Fruit fly (Drosophila melanogaster) whole organism, embryonic: Measurements from ENCODE around the gene CG42471.

Source experiments
- CG17359 ChIP-seq: fragments of 200-800 bp; sonication (Bioruptor generic); optimal IDR thresholded peaks from 3 replicates; lab custom pipeline; 2018; ENCODE audit warnings: missing biosample characterization, mild to moderate bottlenecking, missing genetic modification characterization, moderate library complexity
- CG4424 ChIP-seq: fragments of 200-800 bp; sonication (Bioruptor generic); optimal IDR thresholded peaks from 3 replicates; lab custom pipeline; 2016; ENCODE audit warnings: missing biosample characterization, missing genetic modification characterization
- CG7786 ChIP-seq: fragments of 200-800 bp; sonication (Bioruptor generic); optimal IDR thresholded peaks from 2 replicates; lab custom pipeline; 2016; ENCODE audit warnings: missing biosample characterization, missing genetic modification characterization
- Fer1 ChIP-seq: fragments of 200-800 bp; sonication (Bioruptor generic); optimal IDR thresholded peaks from 2 replicates; lab custom pipeline; 2017; ENCODE audit warnings: missing biosample characterization, mild to moderate bottlenecking, missing genetic modification characterization
- Hr3 ChIP-seq: fragments of 200-800 bp; sonication (Bioruptor generic); optimal IDR thresholded peaks from 3 replicates; lab custom pipeline; 2016; ENCODE audit warnings: missing biosample characterization, missing genetic modification characterization
- Hr51 ChIP-seq, 2 experiments: fragments of 200-800 bp; sonication (Bioruptor generic); optimal IDR thresholded peaks; 2 replicates in 1 of 2; 3 replicates in 1 of 2; lab custom pipeline; 2016 to 2018; ENCODE audit warnings: missing biosample characterization in 2 of 2, missing genetic modification characterization in 2 of 2, mild to moderate bottlenecking in 1 of 2, moderate library complexity in 1 of 2
- Mrtf ChIP-seq: fragments of 200-800 bp; sonication (Bioruptor generic); IDR thresholded peaks from 3 replicates; pipeline ENCODE4 v1.3.6; 2022; ENCODE audit warnings: missing biosample characterization, missing genetic modification characterization
- Sox102F ChIP-seq: fragments of 200-800 bp; sonication (Bioruptor generic); optimal IDR thresholded peaks from 2 replicates; lab custom pipeline; 2018; ENCODE audit warnings: missing biosample characterization, mild to moderate bottlenecking, missing genetic modification characterization, moderate library complexity
- chm ChIP-seq: fragments of 200-800 bp; sonication (Bioruptor generic); IDR thresholded peaks from 2 replicates; pipeline ENCODE4 v1.3.6; 2022; ENCODE audit warnings: missing biosample characterization, missing genetic modification characterization
- dmrt99B ChIP-seq: fragments of 200-800 bp; sonication (Bioruptor generic); optimal IDR thresholded peaks from 2 replicates; lab custom pipeline; 2018; ENCODE audit warnings: missing biosample characterization, mild to moderate bottlenecking, missing genetic modification characterization, moderate library complexity
- nmo ChIP-seq: fragments of 200-800 bp; sonication (Bioruptor generic); optimal IDR thresholded peaks from 2 replicates; lab custom pipeline; 2018; ENCODE audit warnings: missing biosample characterization, mild to moderate bottlenecking, missing genetic modification characterization, moderate library complexity
- tgo ChIP-seq: fragments of 200-800 bp; sonication (Bioruptor generic); IDR thresholded peaks from 3 replicates; pipeline ENCODE4 v1.3.6; 2022; ENCODE audit warnings: missing biosample characterization, missing genetic modification characterization

- no peak for TF ChIP-seq Hr51 (GFP tag; optimal IDR thresholded peaks at IDR 0.05; lab: Kevin White, UChicago)
- TF ChIP-seq Mrtf (GFP tag; lab: Robert Waterston, UW), result no peak
- TF ChIP-seq Fer1 (GFP tag; lab: Kevin White, UChicago), result no peak
- TF ChIP-seq CG4424 (GFP tag; lab: Kevin White, UChicago), result no peak
- no peak for TF ChIP-seq chm (GFP tag; lab: Robert Waterston, UW)
- no peak for TF ChIP-seq dmrt99B (tag; lab: Kevin White, UChicago)
- no peak for TF ChIP-seq nmo (GFP tag; lab: Kevin White, UChicago)
- no peak for TF ChIP-seq Sox102F (GFP tag; lab: Kevin White, UChicago)
- no peak for TF ChIP-seq CG17359 (tag; lab: Kevin White, UChicago)
- TF ChIP-seq Hr3, result no peak
- no peak for TF ChIP-seq tgo (GFP tag; lab: Robert Waterston, UW)
- no peak for TF ChIP-seq CG7786
These were observed 35.9 kb upstream of the CG42471 start, which contains the start of gene CG14932 for dm6 chr2L:11789690-11790089.
